Worm (Caenorhabditis elegans): ENCODE results near the gene tos-1.
A peak's percentile ranks its signal among the peaks of the same experiment; 100 is the strongest.

Gene tos-1

DNA sequence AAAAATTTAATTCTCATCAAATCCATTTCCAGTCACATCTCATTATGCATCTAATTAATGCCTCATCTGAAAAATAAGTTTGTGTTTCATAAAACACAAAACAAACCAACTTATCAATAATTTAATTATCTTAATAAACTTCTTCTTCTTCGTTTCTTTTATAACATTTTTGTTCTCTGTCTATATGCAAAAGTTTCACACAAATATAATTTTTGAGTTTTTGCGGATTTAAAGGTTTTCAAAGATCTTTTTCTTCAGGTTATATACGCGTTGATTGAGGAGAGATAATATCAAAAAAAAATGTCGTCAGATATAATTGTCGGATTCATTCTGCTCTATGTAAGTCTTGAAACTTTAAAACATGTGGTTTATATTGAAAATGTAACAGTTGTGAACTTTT is 5.7 kb upstream of the tos-1 start, which contains the start of gene srx-47:
Gene srx-47, plus strand, starts transcription at position 301 of the 400 bp plus-strand sequence.
- TF ChIP-seq tag-97 (GFP tag; IDR thresholded peaks at IDR 0.05) = no peak
- no peak for TF ChIP-seq unc-62 (GFP tag; optimal IDR thresholded peaks at IDR 0.05 in 1 of 2)
- no peak for TF ChIP-seq unc-62 (tag; optimal IDR thresholded peaks at IDR 0.05)
- no peak for TF ChIP-seq lin-13 (GFP tag; optimal IDR thresholded peaks at IDR 0.05)

DNA sequence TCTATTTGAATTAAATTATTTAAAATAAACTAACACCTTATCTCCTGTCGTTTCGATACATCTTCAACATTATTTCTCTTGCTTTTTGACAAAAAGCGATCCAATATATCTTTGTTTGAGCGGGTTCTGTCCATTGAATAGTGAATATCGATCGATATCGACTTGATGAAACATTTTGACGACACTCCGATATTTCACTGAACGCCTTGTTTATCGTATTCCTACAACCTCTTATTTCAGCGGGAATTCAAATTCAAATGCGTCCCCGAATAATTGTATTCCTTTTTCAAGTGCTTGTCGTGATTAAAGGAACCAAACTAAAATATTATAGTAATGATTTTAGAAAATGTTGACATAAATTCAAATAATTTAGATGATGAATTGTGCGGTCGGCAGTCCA is 2.8 kb upstream of the tos-1 start, which contains the start of the genes K07B1.7 and try-5:
Gene K07B1.7, minus strand, starts transcription at position 159 of the 400 bp plus-strand sequence.
Gene try-5, plus strand, starts transcription at position 241 of the 400 bp plus-strand sequence.
- TF ChIP-seq dve-1 (tag; optimal IDR thresholded peaks at IDR 0.05; ENCODE audit: insufficient read depth) (peak; percentile 30), R02D3.7 (tag; optimal IDR thresholded peaks at IDR 0.05) (peak; percentile 83), dmd-6 (GFP tag; IDR thresholded peaks at IDR 0.05) (no peak), cey-2 (tag; optimal IDR thresholded peaks at IDR 0.05; ENCODE audit: borderline replicate concordance, insufficient read depth) (no peak), gei-8 (GFP tag; optimal IDR thresholded peaks at IDR 0.05) (no peak), rbr-2 (tag; optimal IDR thresholded peaks at IDR 0.05) (peak; percentile 23), nhr-28 (tag; optimal IDR thresholded peaks at IDR 0.05) (peak; percentile 29), ces-1 (GFP tag; optimal IDR thresholded peaks at IDR 0.05) (no peak), unc-130 (GFP tag; optimal IDR thresholded peaks at IDR 0.05) (no peak), Y105C5A.15 (GFP tag; IDR thresholded peaks at IDR 0.05) (no peak), mxl-2 (GFP tag; conservative IDR thresholded peaks at IDR 0.05) (no peak), Y48G9A.11 (GFP tag; IDR thresholded peaks at IDR 0.05) (peak; percentile 93), tag-97 (GFP tag; IDR thresholded peaks at IDR 0.05) (no peak), daf-16 (GFP tag; optimal IDR thresholded peaks at IDR 0.05) (no peak), daf-16 (tag; optimal IDR thresholded peaks at IDR 0.05) (peak; percentile 37), lin-39 (tag; optimal IDR thresholded peaks at IDR 0.05) (no peak), ZK546.5 (tag; optimal IDR thresholded peaks at IDR 0.05) (no peak), lin-29 (GFP tag; IDR thresholded peaks at IDR 0.05) (no peak), fkh-10 (GFP tag; optimal IDR thresholded peaks at IDR 0.05) (no peak), dpl-1 (GFP tag; optimal IDR thresholded peaks at IDR 0.05) (peak; percentile 95), T20F7.1 (GFP tag; optimal IDR thresholded peaks at IDR 0.05) (peak; percentile 97), ceh-28 (tag; optimal IDR thresholded peaks at IDR 0.05) (peak; percentile 69), F37D6.2 (tag; optimal IDR thresholded peaks at IDR 0.05) (no peak), hmg-1.1 (GFP tag; IDR thresholded peaks at IDR 0.05) (0 out of 2 replicates have a peak, but pooled peaks have one; percentile 21), pqm-1 (tag; optimal IDR thresholded peaks at IDR 0.05) (no peak), aha-1 (tag) (peak; percentile 10), ceh-32 (tag; optimal IDR thresholded peaks at IDR 0.05; ENCODE audit: poor library complexity) (no peak), nhr-6 (tag; optimal IDR thresholded peaks at IDR 0.05) (peak; percentile 27), daf-8 (GFP tag; IDR thresholded peaks at IDR 0.05) (no peak), arid-1 (GFP tag; conservative IDR thresholded peaks at IDR 0.05) (no peak), hlh-30 (tag; optimal IDR thresholded peaks at IDR 0.05; ENCODE audit: insufficient read depth) (peak; percentile 60), zip-11 (GFP tag; IDR thresholded peaks at IDR 0.05) (no peak), F44E2.7 (GFP tag; IDR thresholded peaks at IDR 0.05) (no peak), daf-12 (tag; optimal IDR thresholded peaks at IDR 0.05) (no peak), mxl-3 (GFP tag; optimal IDR thresholded peaks at IDR 0.05) (no peak)

DNA sequence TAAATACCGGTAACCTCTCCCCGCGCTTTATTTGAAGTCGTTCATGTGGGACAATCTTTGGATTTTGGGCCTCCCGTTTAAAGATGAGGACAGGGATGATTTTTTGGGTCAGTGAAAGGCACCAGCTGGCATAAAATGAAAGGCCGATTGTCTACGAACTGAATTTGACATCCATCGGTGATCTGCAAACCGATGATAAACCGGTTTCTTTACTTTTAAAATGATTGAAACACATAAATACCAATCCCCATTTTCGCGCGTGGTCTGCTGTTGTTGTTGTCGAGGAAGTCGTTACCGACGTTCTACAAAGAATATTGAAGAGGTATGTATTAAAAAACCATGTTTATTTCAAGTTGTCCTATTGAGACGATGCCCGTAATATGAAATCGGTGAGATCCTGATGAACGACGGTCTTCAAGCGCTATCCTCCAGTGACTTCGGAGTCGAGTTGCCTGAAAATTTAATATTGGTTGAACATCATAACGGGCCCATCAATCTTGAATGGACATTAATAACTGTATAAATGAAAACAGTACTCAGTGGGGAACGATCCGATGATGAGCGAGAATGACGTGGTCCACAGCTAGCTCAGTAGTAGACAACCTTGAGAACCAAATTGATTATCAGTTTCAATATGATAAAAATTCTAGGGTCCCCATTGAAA is 906 bp downstream of the tos-1 start:
- TF ChIP-seq daf-12 (tag; optimal IDR thresholded peaks at IDR 0.05) (no peak), zip-11 (GFP tag; IDR thresholded peaks at IDR 0.05) (0 out of 2 replicates have a peak, but pooled peaks have one; percentile 33), fos-1 (tag; optimal IDR thresholded peaks at IDR 0.05) (peak; percentile 37), zfp-3 (GFP tag; conservative IDR thresholded peaks at IDR 0.05) (peak; percentile 84), attf-4 (tag; optimal IDR thresholded peaks at IDR 0.05) (no peak), pha-4 (GFP tag; IDR thresholded peaks at IDR 0.05) (peak; percentile 58; the same call in 1 of the 2 replicates), pha-4 (tag; optimal IDR thresholded peaks at IDR 0.05) (no peak), lin-38 (GFP tag; IDR thresholded peaks at IDR 0.05) (peak; percentile 73), nhr-42 (GFP tag; IDR thresholded peaks at IDR 0.05) (peak; percentile 84), hif-1 (tag; optimal IDR thresholded peaks at IDR 0.05) (no peak), F37D6.2 (tag; optimal IDR thresholded peaks at IDR 0.05) (no peak), R02D3.7 (tag; optimal IDR thresholded peaks at IDR 0.05) (no peak), ceh-44 (GFP tag; IDR thresholded peaks at IDR 0.05) (no peak; the same call in 1 of the 2 replicates), ces-1 (GFP tag; optimal IDR thresholded peaks at IDR 0.05) (no peak), mdl-1 (tag; optimal IDR thresholded peaks at IDR 0.05) (no peak), mes-2 (tag; optimal IDR thresholded peaks at IDR 0.05; ENCODE audit: poor library complexity, severe bottlenecking) (no peak)

Data from whole organism, L4 larva.